Fruit fly (Drosophila melanogaster) whole organism, wandering third instar larva: Measurements from ENCODE around the gene scyl.

Source experiments
- Abd-B ChIP-seq: fragments of >200 bp; optimal IDR thresholded peaks from 2 replicates; lab custom pipeline; 2017; ENCODE audit warnings: missing biosample characterization, missing genetic modification characterization
- CG32264 ChIP-seq: fragments of 200-800 bp; sonication (Bioruptor generic); optimal IDR thresholded peaks from 2 replicates; lab custom pipeline; 2016; ENCODE audit warnings: missing biosample characterization, missing genetic modification characterization
- CG9705 ChIP-seq: fragments of 200-800 bp; sonication (Bioruptor generic); optimal IDR thresholded peaks from 2 replicates; lab custom pipeline; 2018; ENCODE audit warnings: missing biosample characterization, mild to moderate bottlenecking, missing genetic modification characterization
- CrebA ChIP-seq: fragments of 200-800 bp; sonication (Bioruptor generic); optimal IDR thresholded peaks from 2 replicates; lab custom pipeline; 2016; ENCODE audit warnings: missing biosample characterization, mild to moderate bottlenecking, missing genetic modification characterization, borderline replicate concordance
- Dfd ChIP-seq: fragments of >200 bp; optimal IDR thresholded peaks from 2 replicates; lab custom pipeline; 2017; ENCODE audit warnings: missing biosample characterization, missing genetic modification characterization
- Dif ChIP-seq: fragments of 200-275, 200-300 bp; sonication (Bioruptor generic); optimal IDR thresholded peaks from 2 replicates; lab custom pipeline; 2018; ENCODE audit warnings: missing biosample characterization, missing genetic modification characterization; ENCODE audit not compliant: partially characterized antibody
- GATAd ChIP-seq: sonication (Bioruptor generic); optimal IDR thresholded peaks from 2 replicates; lab custom pipeline; 2016; ENCODE audit warnings: missing biosample characterization, missing genetic modification characterization
- HLH106 ChIP-seq: fragments of 200-800 bp; optimal IDR thresholded peaks from 3 replicates; lab custom pipeline; 2019; ENCODE audit warnings: missing biosample characterization, mild to moderate bottlenecking, missing genetic modification characterization, moderate library complexity
- Hnf4 ChIP-seq: fragments of 200-800 bp; sonication (Bioruptor generic); optimal IDR thresholded peaks from 2 replicates; lab custom pipeline; 2016; ENCODE audit warnings: missing biosample characterization, mild to moderate bottlenecking, missing genetic modification characterization
- Hr78 ChIP-seq: fragments of >200 bp; optimal IDR thresholded peaks from 2 replicates; lab custom pipeline; 2017; ENCODE audit warnings: missing biosample characterization, missing genetic modification characterization
- Hr83 ChIP-seq: fragments of 200-300 bp; sonication (Bioruptor generic); optimal IDR thresholded peaks from 2 replicates; lab custom pipeline; 2016; ENCODE audit warnings: missing biosample characterization, mild to moderate bottlenecking, missing genetic modification characterization, moderate library complexity; ENCODE audit not compliant: poor library complexity, severe bottlenecking
- Jra ChIP-seq: sonication (Bioruptor generic); optimal IDR thresholded peaks from 2 replicates; lab custom pipeline; 2016; ENCODE audit warnings: missing biosample characterization, missing genetic modification characterization
- Mio ChIP-seq: sonication (Bioruptor generic); optimal IDR thresholded peaks from 2 replicates; lab custom pipeline; 2016; ENCODE audit warnings: missing biosample characterization, missing genetic modification characterization
- Myc ChIP-seq: fragments of >200 bp; optimal IDR thresholded peaks from 2 replicates; lab custom pipeline; 2017
- N ChIP-seq: fragments of >200 bp; optimal IDR thresholded peaks from 2 replicates; lab custom pipeline; 2018; ENCODE audit warnings: missing biosample characterization, missing external identifiers, missing genetic modification characterization
- OdsH ChIP-seq: fragments of 200-800 bp; sonication (Bioruptor generic); optimal IDR thresholded peaks from 2 replicates; lab custom pipeline; 2016; ENCODE audit warnings: missing biosample characterization, mild to moderate bottlenecking, missing genetic modification characterization
- Rel ChIP-seq, 2 experiments: fragments of 200-800 bp; sonication (Bioruptor generic) in 1 of 2; optimal IDR thresholded peaks; 2 replicates in 1 of 2; 3 replicates in 1 of 2; lab custom pipeline; 2016 to 2019; ENCODE audit warnings: mild to moderate bottlenecking in 2 of 2, missing biosample characterization in 2 of 2, missing genetic modification characterization in 2 of 2, moderate library complexity in 1 of 2
- Sp1 ChIP-seq: fragments of 200-800 bp; sonication (Bioruptor generic); optimal IDR thresholded peaks from 3 replicates; lab custom pipeline; 2019; ENCODE audit warnings: missing biosample characterization, mild to moderate bottlenecking, missing genetic modification characterization, moderate library complexity
- Vsx2 ChIP-seq: fragments of 200-300, 225-300 bp; sonication (Bioruptor generic); optimal IDR thresholded peaks from 2 replicates; lab custom pipeline; 2018; ENCODE audit warnings: missing biosample characterization, missing genetic modification characterization; ENCODE audit not compliant: partially characterized antibody
- br ChIP-seq: fragments of 200-800 bp; sonication (Bioruptor generic); optimal IDR thresholded peaks from 2 replicates; lab custom pipeline; 2016; ENCODE audit warnings: missing biosample characterization, missing genetic modification characterization
- brk ChIP-seq: fragments of 200-800 bp; sonication (Bioruptor generic); optimal IDR thresholded peaks from 2 replicates; lab custom pipeline; 2016; ENCODE audit warnings: missing biosample characterization, mild to moderate bottlenecking, missing genetic modification characterization
- dl ChIP-seq, 2 experiments: fragments of 175-275, 200-275 bp in 1 of 2; fragments of 200-275 bp in 1 of 2; sonication (Bioruptor generic); optimal IDR thresholded peaks; lab custom pipeline; 2018; ENCODE audit warnings: mild to moderate bottlenecking in 2 of 2, missing biosample characterization in 2 of 2, missing genetic modification characterization in 2 of 2, moderate library complexity in 2 of 2; ENCODE audit not compliant: partially characterized antibody in 2 of 2, insufficient read depth in 1 of 2
- dmrt93B ChIP-seq: fragments of 200-800 bp; sonication (Bioruptor generic); optimal IDR thresholded peaks from 2 replicates; lab custom pipeline; 2018; ENCODE audit warnings: missing biosample characterization, mild to moderate bottlenecking, missing genetic modification characterization
- dsf ChIP-seq: sonication (Bioruptor generic); optimal IDR thresholded peaks from 2 replicates; lab custom pipeline; 2016; ENCODE audit warnings: missing biosample characterization, missing genetic modification characterization, borderline replicate concordance
- ey ChIP-seq: fragments of 200-800 bp; sonication (Bioruptor generic); optimal IDR thresholded peaks from 2 replicates; lab custom pipeline; 2016; ENCODE audit warnings: missing biosample characterization, missing genetic modification characterization
- foxo ChIP-seq, 2 experiments: fragments of 200-800 bp; sonication (Bioruptor generic); optimal IDR thresholded peaks; 2 replicates in 1 of 2; 3 replicates in 1 of 2; lab custom pipeline; 2016 to 2017; ENCODE audit warnings: missing biosample characterization in 2 of 2, missing genetic modification characterization in 2 of 2
- fru ChIP-seq: fragments of 200-800 bp; sonication (Bioruptor generic); optimal IDR thresholded peaks from 3 replicates; lab custom pipeline; 2016; ENCODE audit warnings: missing biosample characterization, mild to moderate bottlenecking, missing genetic modification characterization
- h ChIP-seq: fragments of 200-800 bp; sonication (Bioruptor generic); optimal IDR thresholded peaks from 3 replicates; lab custom pipeline; 2016; ENCODE audit warnings: missing biosample characterization, mild to moderate bottlenecking, missing genetic modification characterization
- jim ChIP-seq: fragments of 175-275, 200-325 bp; sonication (Bioruptor generic); optimal IDR thresholded peaks from 2 replicates; lab custom pipeline; 2016; ENCODE audit warnings: missing biosample characterization, mild to moderate bottlenecking, missing genetic modification characterization
- pan ChIP-seq: fragments of >200 bp; optimal IDR thresholded peaks from 2 replicates; lab custom pipeline; 2017
- psq ChIP-seq: fragments of 200-800 bp; sonication (Bioruptor generic); optimal IDR thresholded peaks from 3 replicates; lab custom pipeline; 2017; ENCODE audit warnings: missing biosample characterization, mild to moderate bottlenecking, missing genetic modification characterization, moderate library complexity
- rgr ChIP-seq: fragments of 200-800 bp; sonication (Bioruptor generic); optimal IDR thresholded peaks from 3 replicates; lab custom pipeline; 2016; ENCODE audit warnings: missing biosample characterization, mild to moderate bottlenecking, missing genetic modification characterization
- sage ChIP-seq: fragments of 200-800 bp; sonication (Bioruptor generic); optimal IDR thresholded peaks from 2 replicates; lab custom pipeline; 2016; ENCODE audit warnings: missing biosample characterization, mild to moderate bottlenecking, missing genetic modification characterization
- sv ChIP-seq: fragments of 200-800 bp; sonication (Bioruptor generic); optimal IDR thresholded peaks from 3 replicates; lab custom pipeline; 2016; ENCODE audit warnings: missing biosample characterization, missing genetic modification characterization
- tai ChIP-seq: sonication (Bioruptor generic); optimal IDR thresholded peaks from 2 replicates; lab custom pipeline; 2016; ENCODE audit warnings: missing biosample characterization, missing genetic modification characterization
- usp ChIP-seq: fragments of >200 bp; optimal IDR thresholded peaks from 2 replicates; lab custom pipeline; 2017; ENCODE audit warnings: missing biosample characterization, missing genetic modification characterization
- woc ChIP-seq: sonication (Bioruptor generic); optimal IDR thresholded peaks from 2 replicates; lab custom pipeline; 2016; ENCODE audit warnings: missing biosample characterization, mild to moderate bottlenecking, missing genetic modification characterization

scyl gene

dm6 chr3L:11213643-11214042 lies 38.5 kb upstream of the scyl start:
- TF ChIP-seq Mio (GFP tag; lab: Kevin White, UChicago) (no peak), rgr (no peak), GATAd (GFP tag; lab: Kevin White, UChicago) (no peak), Dfd (no peak), dl (GFP tag; optimal IDR thresholded peaks at IDR 0.05; lab: Kevin White, UChicago; ENCODE audit: insufficient read depth in 1 of 2, partially characterized antibody in 2 of 2) (no peak), Jra (GFP tag; lab: Kevin White, UChicago) (no peak), fru (GFP tag; lab: Kevin White, UChicago) (no peak), Myc (lab: Kevin White, UChicago) (no peak), dmrt93B (GFP tag; lab: Kevin White, UChicago) (no peak), br (GFP tag; lab: Kevin White, UChicago) (no peak), brk (GFP tag; lab: Kevin White, UChicago) (no peak), OdsH (GFP tag; lab: Kevin White, UChicago) (no peak), jim (no peak), tai (GFP tag; lab: Kevin White, UChicago) (no peak), foxo (GFP tag; optimal IDR thresholded peaks at IDR 0.05; lab: Kevin White, UChicago) (no peak), ey (no peak)

DNA sequence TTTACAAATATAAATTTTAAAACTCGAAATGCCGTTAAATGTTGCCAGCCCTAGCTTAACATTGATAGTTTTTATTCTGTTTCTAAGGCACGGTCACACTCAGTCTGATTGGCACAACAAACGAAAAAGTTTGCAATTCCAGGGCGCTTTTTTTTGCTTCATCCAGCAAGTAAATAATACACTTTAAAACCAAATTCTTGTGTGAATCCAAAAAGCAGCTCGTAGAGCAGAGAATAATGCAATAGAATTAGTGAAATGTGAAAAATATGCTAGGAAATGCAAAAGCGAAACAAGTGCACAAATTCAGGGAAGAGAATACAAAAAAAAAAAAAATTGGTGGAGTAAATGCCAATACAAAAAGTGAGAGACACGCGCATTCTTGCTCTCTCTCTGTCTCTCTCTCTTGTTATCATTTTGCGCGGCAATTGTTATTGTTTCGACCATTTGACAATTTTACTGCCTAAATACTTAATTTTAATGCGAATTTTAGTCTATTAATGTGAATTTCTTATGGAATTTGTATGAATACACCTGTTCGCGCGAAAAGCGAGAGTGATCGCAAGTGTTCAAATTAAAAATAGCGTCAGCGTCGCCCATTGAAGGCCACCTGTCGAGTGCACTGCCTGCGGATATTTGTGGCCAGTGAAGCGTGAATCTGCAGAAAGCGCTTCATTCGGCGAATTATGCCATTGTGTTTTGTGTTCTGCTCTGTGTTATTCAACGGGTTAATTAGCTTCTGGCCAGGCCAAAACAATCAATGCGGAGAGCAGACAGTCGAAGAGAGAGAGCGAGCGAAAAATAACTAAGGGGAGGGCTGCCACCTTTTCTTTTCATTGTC lies 37.5 kb upstream of the scyl start, which contains the start of gene CG42671:
CG42671 (plus strand) TSS at position 100 of the 838 bp plus-strand sequence.
- peak; percentile 97 for TF ChIP-seq Vsx2 (GFP tag; lab: Kevin White, UChicago)
- no peak for TF ChIP-seq Rel (GFP tag; optimal IDR thresholded peaks at IDR 0.05; lab: Kevin White, UChicago)
- TF ChIP-seq Rel (tag; optimal IDR thresholded peaks at IDR 0.05; lab: Kevin White, UChicago), result peak; percentile 9
- TF ChIP-seq tai (GFP tag; lab: Kevin White, UChicago), result no peak
- no peak for TF ChIP-seq Myc (lab: Kevin White, UChicago)
- TF ChIP-seq jim, result no peak
- peak; percentile 27 for TF ChIP-seq Dif
- no peak for TF ChIP-seq Hr78
- TF ChIP-seq dmrt93B (GFP tag; lab: Kevin White, UChicago), result no peak
- no peak for TF ChIP-seq fru (GFP tag; lab: Kevin White, UChicago)
- peak in 1 of 2 experiments; percentile 8 for TF ChIP-seq dl (GFP tag; optimal IDR thresholded peaks at IDR 0.05; lab: Kevin White, UChicago; ENCODE audit: insufficient read depth in 1 of 2, partially characterized antibody in 2 of 2)
- no peak for TF ChIP-seq dsf

DNA sequence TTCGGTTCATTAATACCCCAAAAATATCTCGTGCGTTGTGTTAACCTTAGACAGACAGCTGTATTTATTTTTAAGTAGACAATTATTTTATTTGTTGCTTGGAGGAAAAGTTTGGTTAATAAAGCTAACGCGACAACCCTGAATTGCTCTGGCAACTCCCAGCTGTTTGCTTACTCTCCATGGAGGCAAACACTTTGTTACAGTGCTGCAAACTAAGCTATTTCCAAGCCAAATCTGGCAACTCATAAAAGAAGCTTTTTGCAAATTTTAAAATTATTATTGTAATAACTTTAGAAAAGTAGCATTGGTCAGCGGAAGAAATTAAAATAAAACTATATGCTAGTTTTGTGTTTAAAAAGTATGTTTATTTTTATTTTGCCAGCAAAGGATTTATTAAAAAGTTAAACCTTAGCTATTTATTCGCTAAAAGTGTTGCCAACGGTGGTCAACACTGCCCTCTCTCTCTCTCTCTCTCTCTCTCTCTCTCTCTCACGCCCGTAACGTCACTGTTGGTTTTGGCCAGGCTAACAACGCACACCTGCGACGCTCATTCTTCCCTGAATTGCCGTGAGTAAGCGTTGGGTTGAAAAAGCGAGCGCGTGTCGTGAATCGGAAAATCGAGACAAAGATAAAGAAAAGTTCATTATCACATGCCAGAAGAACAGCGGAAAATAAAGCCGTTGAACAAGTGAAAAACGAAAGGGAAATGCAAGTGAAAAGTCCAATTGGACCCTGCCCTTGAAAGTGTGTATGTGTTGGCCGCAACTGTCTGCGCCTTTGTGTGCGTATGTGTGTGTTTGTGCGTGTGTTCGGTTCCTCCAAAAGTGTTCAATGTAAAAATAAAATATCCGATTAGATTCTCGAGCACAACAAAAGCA lies 36.6 kb upstream of the scyl start:
- peak; percentile 78 for TF ChIP-seq brk (GFP tag; lab: Kevin White, UChicago)
- TF ChIP-seq jim, result peak; percentile 52
- peak; percentile 95 for TF ChIP-seq fru (GFP tag; lab: Kevin White, UChicago)
- TF ChIP-seq psq, result peak; percentile 87
- TF ChIP-seq CrebA (GFP tag; lab: Kevin White, UChicago), result no peak
- TF ChIP-seq Hnf4 (GFP tag; lab: Kevin White, UChicago), result peak; percentile 94
- TF ChIP-seq CG32264 (GFP tag; lab: Kevin White, UChicago), result peak; percentile 92
- TF ChIP-seq CG9705, result peak; percentile 53
- no peak for TF ChIP-seq N
- TF ChIP-seq Abd-B, result no peak
- TF ChIP-seq Myc (lab: Kevin White, UChicago), result peak; percentile 100
- TF ChIP-seq dl (GFP tag; optimal IDR thresholded peaks at IDR 0.05; lab: Kevin White, UChicago; ENCODE audit: insufficient read depth in 1 of 2, partially characterized antibody in 2 of 2), result peak in 1 of 2 experiments; percentile 63
- peak; percentile 97 for TF ChIP-seq rgr
- TF ChIP-seq ey, result peak; percentile 96
- peak; percentile 76 for TF ChIP-seq Mio (GFP tag; lab: Kevin White, UChicago)
- peak; percentile 84 for TF ChIP-seq Jra (GFP tag; lab: Kevin White, UChicago)
- TF ChIP-seq sv (GFP tag; lab: Kevin White, UChicago), result peak; percentile 89
- no peak for TF ChIP-seq tai (GFP tag; lab: Kevin White, UChicago)
- TF ChIP-seq sage (GFP tag; lab: Kevin White, UChicago), result peak; percentile 88
- TF ChIP-seq dmrt93B (GFP tag; lab: Kevin White, UChicago), result peak; percentile 83
- peak; percentile 90 for TF ChIP-seq Rel (GFP tag; optimal IDR thresholded peaks at IDR 0.05; lab: Kevin White, UChicago)
- TF ChIP-seq Rel (tag; optimal IDR thresholded peaks at IDR 0.05; lab: Kevin White, UChicago), result peak; percentile 45
- TF ChIP-seq HLH106 (tag; lab: Kevin White, UChicago), result peak; percentile 92
- peak; percentile 92 for TF ChIP-seq OdsH (GFP tag; lab: Kevin White, UChicago)
- TF ChIP-seq GATAd (GFP tag; lab: Kevin White, UChicago), result no peak
- TF ChIP-seq pan (lab: Kevin White, UChicago), result no peak
- TF ChIP-seq woc (GFP tag; lab: Kevin White, UChicago), result peak; percentile 93
- peak; percentile 68 for TF ChIP-seq dsf
- peak; percentile 90 for TF ChIP-seq Hr83 (GFP tag; lab: Kevin White, UChicago)
- TF ChIP-seq Sp1, result peak; percentile 80
- peak; percentile 96 for TF ChIP-seq h (GFP tag; lab: Kevin White, UChicago)
- no peak for TF ChIP-seq Hr78
- TF ChIP-seq Vsx2 (GFP tag; lab: Kevin White, UChicago), result peak; percentile 88
- TF ChIP-seq br (GFP tag; lab: Kevin White, UChicago), result peak; percentile 96
- peak; percentile 83 for TF ChIP-seq Dif
- peak; percentile 89 to 97 for TF ChIP-seq foxo (GFP tag; optimal IDR thresholded peaks at IDR 0.05; lab: Kevin White, UChicago)
- TF ChIP-seq usp (GFP tag; lab: Kevin White, UChicago), result no peak
